Worm (Caenorhabditis elegans): ENCODE results near the gene srsx-15.

The srsx-15 gene

ce11 chrIV:5574033-5574432 is 49.6 kb downstream of the srsx-15 start, which contains the start of gene T12E12.6:
T12E12.6 (minus strand) TSS chrIV:5574133.
- TF ChIP-seq ceh-45 (GFP tag; IDR thresholded peaks at IDR 0.05), result no peak
- no peak for TF ChIP-seq unc-86 (tag; optimal IDR thresholded peaks at IDR 0.05)
- no peak for TF ChIP-seq rnt-1 (tag; optimal IDR thresholded peaks at IDR 0.05)
- no peak for TF ChIP-seq pros-1 (tag; optimal IDR thresholded peaks at IDR 0.05)
- no peak for TF ChIP-seq pat-9 (tag; optimal IDR thresholded peaks at IDR 0.05)
- TF ChIP-seq nfya-1 (tag; optimal IDR thresholded peaks at IDR 0.05), result no peak
- no peak for TF ChIP-seq mec-3 (tag; optimal IDR thresholded peaks at IDR 0.05; ENCODE audit: borderline replicate concordance)
- no peak for TF ChIP-seq ceh-30 (tag; optimal IDR thresholded peaks at IDR 0.05)
- TF ChIP-seq fax-1 (tag; optimal IDR thresholded peaks at IDR 0.05), result no peak

- TF ChIP-seq ceh-45 (GFP tag; IDR thresholded peaks at IDR 0.05), result no peak
- TF ChIP-seq unc-42 (tag; optimal IDR thresholded peaks at IDR 0.05), result no peak
- no peak for TF ChIP-seq F13H6.1 (tag; optimal IDR thresholded peaks at IDR 0.05)
- no peak for TF ChIP-seq ama-1 (optimal IDR thresholded peaks at IDR 0.05)
- TF ChIP-seq ets-4 (tag; optimal IDR thresholded peaks at IDR 0.05), result no peak
- no peak for TF ChIP-seq ahr-1 (tag; optimal IDR thresholded peaks at IDR 0.05)
- no peak for TF ChIP-seq pha-4 (tag; optimal IDR thresholded peaks at IDR 0.05)
- no peak for TF ChIP-seq hlh-6 (tag; optimal IDR thresholded peaks at IDR 0.05)
- no peak for TF ChIP-seq nhr-232 (tag; optimal IDR thresholded peaks at IDR 0.05)
- no peak for TF ChIP-seq nfya-1 (tag; optimal IDR thresholded peaks at IDR 0.05)
- no peak for TF ChIP-seq ceh-14 (tag; optimal IDR thresholded peaks at IDR 0.05)
- no peak for TF ChIP-seq nhr-11 (tag; optimal IDR thresholded peaks at IDR 0.05)
- TF ChIP-seq pqm-1 (tag; optimal IDR thresholded peaks at IDR 0.05), result no peak
- no peak for TF ChIP-seq ceh-48 (tag; optimal IDR thresholded peaks at IDR 0.05)
- TF ChIP-seq eyg-1 (tag; optimal IDR thresholded peaks at IDR 0.05), result no peak
- no peak for TF ChIP-seq ceh-9 (tag; optimal IDR thresholded peaks at IDR 0.05)
- TF ChIP-seq ceh-30 (tag; optimal IDR thresholded peaks at IDR 0.05), result no peak
- TF ChIP-seq ceh-24 (tag; optimal IDR thresholded peaks at IDR 0.05), result no peak
- TF ChIP-seq ref-2 (tag; optimal IDR thresholded peaks at IDR 0.05), result no peak
These were observed 50.9 kb downstream of the srsx-15 start for ce11 chrIV:5572693-5573092.

All from whole organism, late embryonic.